Fruit fly (Drosophila melanogaster): Measurements from ENCODE around the gene CG13855.

Gene CG13855

dm6 chr3R:22362218-22362907 lies 43.4 kb upstream of the CG13855 start, which contains the start of the genes JMJD6, CG7071 and Muted (continued):
- peak; percentile 87 for TF ChIP-seq Gug (GFP tag; IDR thresholded peaks at IDR 0.05)
- peak; percentile 65 for TF ChIP-seq CG1792 (GFP tag; optimal IDR thresholded peaks at IDR 0.05)
- peak; percentile 76 for TF ChIP-seq disco-r (GFP tag; optimal IDR thresholded peaks at IDR 0.05)
- TF ChIP-seq CG15269 (tag; optimal IDR thresholded peaks at IDR 0.05), result peak; percentile 90
- TF ChIP-seq dysf (GFP tag; IDR thresholded peaks at IDR 0.05), result peak; percentile 90
- TF ChIP-seq nom (GFP tag; optimal IDR thresholded peaks at IDR 0.05), result peak; percentile 78
- peak; percentile 98 for TF ChIP-seq CG2120 (GFP tag; optimal IDR thresholded peaks at IDR 0.05)
- peak; percentile 91 for TF ChIP-seq Dek (tag; optimal IDR thresholded peaks at IDR 0.05)
- TF ChIP-seq twi (tag; optimal IDR thresholded peaks at IDR 0.05), result peak; percentile 77
- peak; percentile 99 for TF ChIP-seq CG7928 (GFP tag; optimal IDR thresholded peaks at IDR 0.05)
- peak; percentile 76 for TF ChIP-seq Taf1 (GFP tag; IDR thresholded peaks at IDR 0.05)
- TF ChIP-seq HLH54F (GFP tag; optimal IDR thresholded peaks at IDR 0.05), result peak; percentile 95
- peak; percentile 89 for TF ChIP-seq ems (GFP tag; optimal IDR thresholded peaks at IDR 0.05)
- TF ChIP-seq bab2 (GFP tag; optimal IDR thresholded peaks at IDR 0.05), result peak; percentile 89
- peak; percentile 89 for TF ChIP-seq CG13123 (GFP tag; optimal IDR thresholded peaks at IDR 0.05)
- peak; percentile 87 for TF ChIP-seq HHEX (GFP tag; optimal IDR thresholded peaks at IDR 0.05)
- peak; percentile 95 for TF ChIP-seq Dll (GFP tag; IDR thresholded peaks at IDR 0.05; ENCODE audit: partially characterized antibody)
- TF ChIP-seq CG11456 (GFP tag; IDR thresholded peaks at IDR 0.05), result peak; percentile 93
- TF ChIP-seq CG1603 (tag; optimal IDR thresholded peaks at IDR 0.05), result peak; percentile 82
- TF ChIP-seq tin (GFP tag; optimal IDR thresholded peaks at IDR 0.05), result peak; percentile 96
- TF ChIP-seq CG9609 (GFP tag; optimal IDR thresholded peaks at IDR 0.05), result peak; percentile 83
- TF ChIP-seq sens (GFP tag), result peak; percentile 97
- TF ChIP-seq pum (GFP tag; optimal IDR thresholded peaks at IDR 0.05), result peak; percentile 91
- peak; percentile 92 for TF ChIP-seq CG2678 (tag; optimal IDR thresholded peaks at IDR 0.05)
- TF ChIP-seq CG31388 (GFP tag; optimal IDR thresholded peaks at IDR 0.05), result peak; percentile 75
- peak; percentile 60; the same call in 1 of the 3 replicates for TF ChIP-seq Opbp (GFP tag; IDR thresholded peaks at IDR 0.05; ENCODE audit: partially characterized antibody)
- TF ChIP-seq CG34376 (GFP tag; optimal IDR thresholded peaks at IDR 0.05), result peak; percentile 93
- peak; percentile 89 for TF ChIP-seq CG13296 (GFP tag; optimal IDR thresholded peaks at IDR 0.05)
- TF ChIP-seq run (tag; optimal IDR thresholded peaks at IDR 0.05), result peak; percentile 78
- TF ChIP-seq CG11398 (GFP tag; optimal IDR thresholded peaks at IDR 0.05), result peak; percentile 78
- peak; percentile 76 for TF ChIP-seq Poxn (GFP tag; IDR thresholded peaks at IDR 0.05)
- TF ChIP-seq Rfx (GFP tag; IDR thresholded peaks at IDR 0.05), result peak; percentile 95
- TF ChIP-seq croc (GFP tag; conservative IDR thresholded peaks at IDR 0.05), result peak; percentile 86
- peak; percentile 82; the same call in 2 of the 3 replicates for TF ChIP-seq gce (GFP tag; IDR thresholded peaks at IDR 0.05)
- TF ChIP-seq insv (GFP tag; optimal IDR thresholded peaks at IDR 0.05), result peak in 1 of 2 experiments; percentile 75
- TF ChIP-seq sisA (GFP tag; IDR thresholded peaks at IDR 0.05), result peak; percentile 93
- TF ChIP-seq Xbp1 (GFP tag; optimal IDR thresholded peaks at IDR 0.05), result peak; percentile 96
- peak; percentile 88 for TF ChIP-seq sug (tag; optimal IDR thresholded peaks at IDR 0.05)
- peak; percentile 23 for TF ChIP-seq D (optimal IDR thresholded peaks at IDR 0.05)
- peak; percentile 70 for TF ChIP-seq D (GFP tag; optimal IDR thresholded peaks at IDR 0.05)
- TF ChIP-seq CG6683 (GFP tag; optimal IDR thresholded peaks at IDR 0.05), result peak; percentile 72
- TF ChIP-seq Ets97D (GFP tag; optimal IDR thresholded peaks at IDR 0.05), result peak; percentile 87
- peak; percentile 90 for TF ChIP-seq CG30020 (tag; optimal IDR thresholded peaks at IDR 0.05)
- peak; percentile 74 for TF ChIP-seq CG12769 (tag; optimal IDR thresholded peaks at IDR 0.05)
- peak; percentile 34 for TF ChIP-seq da (GFP tag; optimal IDR thresholded peaks at IDR 0.05)
- peak; percentile 78 for TF ChIP-seq salm (tag; optimal IDR thresholded peaks at IDR 0.05)
- TF ChIP-seq kni (GFP tag; optimal IDR thresholded peaks at IDR 0.05), result peak; percentile 84
- peak; percentile 89 for TF ChIP-seq CG12942 (GFP tag; optimal IDR thresholded peaks at IDR 0.05)
- TF ChIP-seq CG12071 (GFP tag; optimal IDR thresholded peaks at IDR 0.05), result peak; percentile 67
- TF ChIP-seq Ets65A (GFP tag), result peak; percentile 98
